Worm (Caenorhabditis elegans) whole organism, early embryonic: ENCODE measurements around the gene srlf-24.

Experiments
- ama-1 ChIP-seq: fragments of 150-350 bp; optimal IDR thresholded peaks from 2 replicates; lab custom pipeline; 2014
- ceh-13 ChIP-seq: fragments of 200-800 bp; sonication (Bioruptor generic); optimal IDR thresholded peaks from 2 replicates; lab custom pipeline; 2018; ENCODE audit warnings: mild to moderate bottlenecking, missing genetic modification characterization, missing compliant biosample characterization
- ceh-36 ChIP-seq: sonication (generic microtip); optimal IDR thresholded peaks from 2 replicates; lab custom pipeline; 2016; ENCODE audit warnings: missing genetic modification characterization, inconsistent platforms, missing compliant biosample characterization
- ets-7 ChIP-seq: sonication (generic microtip); optimal IDR thresholded peaks from 2 replicates; lab custom pipeline; 2016; ENCODE audit warnings: missing genotype, missing genetic modification characterization, missing compliant biosample characterization
- flt-1 ChIP-seq: fragments of 200-800 bp; sonication (Bioruptor generic); IDR thresholded peaks from 2 replicates; pipeline ENCODE4 v1.3.6; 2022; ENCODE audit warnings: missing genetic modification characterization, missing compliant biosample characterization
- hmbx-1 ChIP-seq: sonication (generic microtip); optimal IDR thresholded peaks from 2 replicates; lab custom pipeline; 2016; ENCODE audit warnings: mild to moderate bottlenecking, missing genetic modification characterization, missing compliant biosample characterization
- hmg-4 ChIP-seq: fragments of 200-800 bp; sonication (Bioruptor generic); optimal IDR thresholded peaks from 2 replicates; lab custom pipeline; 2018; ENCODE audit warnings: mild to moderate bottlenecking, missing genetic modification characterization, missing compliant biosample characterization
- hnd-1 ChIP-seq: sonication (generic microtip); optimal IDR thresholded peaks from 2 replicates; lab custom pipeline; 2016; ENCODE audit warnings: missing genetic modification characterization, missing compliant biosample characterization
- pes-1 ChIP-seq: fragments of 200-800 bp; sonication (Bioruptor generic); IDR thresholded peaks from 2 replicates; pipeline ENCODE4 v1.3.6; 2022; ENCODE audit warnings: missing genetic modification reagents, missing genetic modification characterization, missing compliant biosample characterization
- scrt-1 ChIP-seq: fragments of 200-800 bp; sonication (Bioruptor generic); IDR thresholded peaks from 2 replicates; pipeline ENCODE4 v1.3.6; 2022; ENCODE audit warnings: missing genetic modification characterization, missing compliant biosample characterization
- tbx-11 ChIP-seq: fragments of 200-800 bp; sonication (Bioruptor generic); IDR thresholded peaks from 2 replicates; pipeline ENCODE4 v1.3.6; 2022; ENCODE audit warnings: missing genetic modification characterization, missing compliant biosample characterization
- tbx-37 ChIP-seq: fragments of 200-800 bp; sonication (Bioruptor generic); conservative IDR thresholded peaks from 2 replicates; pipeline ENCODE4 v1.3.6; 2022; ENCODE audit warnings: missing genetic modification reagents, missing genetic modification characterization, missing compliant biosample characterization

DNA sequence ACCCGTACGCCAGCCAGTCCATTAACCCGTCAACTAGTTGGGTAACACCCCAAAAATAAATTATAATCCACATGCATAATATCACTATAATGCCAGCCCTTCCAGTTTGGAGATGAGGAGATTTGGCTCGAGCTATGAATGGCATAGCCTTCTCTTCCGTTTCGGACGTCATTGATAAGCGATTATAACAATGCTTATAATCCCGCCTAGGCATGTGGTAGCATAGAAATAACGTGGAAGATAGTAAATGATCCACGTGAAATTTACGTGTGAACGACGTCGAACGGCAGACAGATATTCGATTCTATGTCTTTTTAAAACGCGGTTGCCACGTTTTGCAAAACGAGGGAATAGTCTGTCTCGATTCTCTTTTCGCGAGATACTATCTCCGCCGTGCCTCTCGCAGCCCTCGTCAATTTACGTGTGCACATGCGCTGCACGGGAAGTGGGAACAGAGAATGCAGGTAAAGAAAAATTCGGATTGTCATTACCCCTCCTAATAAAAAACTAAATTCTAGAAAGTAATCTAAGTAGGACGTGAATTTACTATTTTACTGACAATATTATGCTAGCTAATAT is 43.3 kb upstream of the srlf-24 start:
- no peak for TF ChIP-seq ama-1 (lab: Kevin White, UChicago)
- no peak for TF ChIP-seq hmbx-1 (tag; lab: Kevin White, UChicago)
- no peak for TF ChIP-seq hnd-1 (tag; lab: Kevin White, UChicago)
- no peak for TF ChIP-seq ceh-36
- TF ChIP-seq hmg-4 (GFP tag; lab: Kevin White, UChicago): peak; percentile 31
- no peak for TF ChIP-seq ets-7
- TF ChIP-seq scrt-1 (GFP tag; lab: Robert Waterston, UW): no peak
- TF ChIP-seq tbx-37 (GFP tag; lab: Robert Waterston, UW): no peak
- no peak for TF ChIP-seq flt-1 (GFP tag; lab: Robert Waterston, UW)
- TF ChIP-seq ceh-13: no peak
- no peak for TF ChIP-seq pes-1
- TF ChIP-seq tbx-11 (GFP tag; lab: Robert Waterston, UW): no peak
